Worm (Caenorhabditis elegans) whole organism, L1 larva: ENCODE measurements around the gene moa-2.

ENCODE experiments used
- C04F5.9 ChIP-seq: sonication (generic microtip); optimal IDR thresholded peaks from 2 replicates; lab custom pipeline; 2016; ENCODE audit warnings: missing genetic modification characterization, missing compliant biosample characterization
- F16B12.6 ChIP-seq: fragments of 150-350 bp; optimal IDR thresholded peaks from 2 replicates; lab custom pipeline; 2014; ENCODE audit warnings: missing biosample characterization, missing genetic modification characterization
- Y116A8C.19 ChIP-seq: sonication (generic microtip); optimal IDR thresholded peaks from 2 replicates; lab custom pipeline; 2016; ENCODE audit warnings: missing compliant biosample characterization, missing genetic modification characterization, borderline replicate concordance
- aha-1 ChIP-seq: fragments of 150-350 bp; optimal IDR thresholded peaks from 2 replicates; lab custom pipeline; 2014; ENCODE audit warnings: missing biosample characterization, missing genetic modification characterization
- alr-1 ChIP-seq: fragments of 200-800 bp; sonication (Bioruptor generic); optimal IDR thresholded peaks from 2 replicates; lab custom pipeline; 2018; ENCODE audit warnings: borderline replicate concordance, mild to moderate bottlenecking, missing genetic modification characterization, missing compliant biosample characterization
- ama-1 ChIP-seq: fragments of 150-350 bp; optimal IDR thresholded peaks from 2 replicates; lab custom pipeline; 2014
- ceh-63 ChIP-seq: fragments of 200-800 bp; sonication (Bioruptor generic); optimal IDR thresholded peaks from 2 replicates; lab custom pipeline; 2018; ENCODE audit warnings: mild to moderate bottlenecking, missing genetic modification characterization, missing compliant biosample characterization
- ceh-8 ChIP-seq: fragments of 200-800 bp; sonication (Bioruptor generic); optimal IDR thresholded peaks from 2 replicates; lab custom pipeline; 2018; ENCODE audit warnings: mild to moderate bottlenecking, missing genetic modification characterization, moderate library complexity, missing compliant biosample characterization
- ceh-82 ChIP-seq, 3 experiments: fragments of 150-350 bp in 1 of 3; sonication (generic microtip) in 2 of 3; optimal IDR thresholded peaks; 2 replicates each; lab custom pipeline; 2014 to 2017; ENCODE audit warnings: missing biosample characterization in 3 of 3, missing genetic modification characterization in 3 of 3
- ceh-88 ChIP-seq: fragments of 200-800 bp; sonication (Bioruptor generic); IDR thresholded peaks from 2 replicates; pipeline ENCODE4 v1.3.6; 2022; ENCODE audit warnings: missing genetic modification characterization, missing compliant biosample characterization
- ceh-90 ChIP-seq: sonication (generic microtip); optimal IDR thresholded peaks from 2 replicates; lab custom pipeline; 2016; ENCODE audit warnings: missing genetic modification characterization, missing compliant biosample characterization
- dpl-1 ChIP-seq, 3 experiments: fragments of 150-350 bp in 2 of 3; sonication (generic microtip) in 1 of 3; optimal IDR thresholded peaks; 2 replicates each; lab custom pipeline; 2014 to 2017; ENCODE audit warnings: missing biosample characterization in 3 of 3, missing genetic modification characterization in 3 of 3, missing genetic modification reagents in 3 of 3
- efl-1 ChIP-seq, 4 experiments: fragments of 150-350 bp; optimal IDR thresholded peaks in 3 of 4; peaks in 1 of 4; 1 replicate in 1 of 4; 2 replicates in 3 of 4; lab custom pipeline; 2014; ENCODE audit warnings: missing biosample characterization in 2 of 4, missing genetic modification characterization in 2 of 4, missing genetic modification reagents in 2 of 4
- elt-2 ChIP-seq: sonication (generic microtip); optimal IDR thresholded peaks from 2 replicates; lab custom pipeline; 2016; ENCODE audit warnings: missing genetic modification characterization, mild to moderate bottlenecking, inconsistent platforms, missing compliant biosample characterization, missing genetic modification reagents
- fkh-10 ChIP-seq: sonication (generic microtip); optimal IDR thresholded peaks from 2 replicates; lab custom pipeline; 2017; ENCODE audit warnings: missing biosample characterization, missing genetic modification reagents, missing genetic modification characterization
- fkh-4 ChIP-seq: sonication (generic microtip); optimal IDR thresholded peaks from 2 replicates; lab custom pipeline; 2016; ENCODE audit warnings: missing compliant biosample characterization, missing genetic modification characterization, borderline replicate concordance
- fkh-8 ChIP-seq: sonication (generic microtip); optimal IDR thresholded peaks from 2 replicates; lab custom pipeline; 2016; ENCODE audit warnings: mild to moderate bottlenecking, missing genetic modification characterization, missing compliant biosample characterization
- grh-1 ChIP-seq: fragments of 200-800 bp; sonication (Bioruptor generic); IDR thresholded peaks from 2 replicates; pipeline ENCODE4 v1.3.6; 2022; ENCODE audit warnings: missing genetic modification reagents, missing genetic modification characterization, missing compliant biosample characterization
- hlh-17 ChIP-seq: fragments of 200-800 bp; sonication (Bioruptor generic); optimal IDR thresholded peaks from 2 replicates; lab custom pipeline; 2018; ENCODE audit warnings: missing genetic modification characterization, mild to moderate bottlenecking, missing compliant biosample characterization, moderate library complexity, borderline replicate concordance
- hlh-4 ChIP-seq: sonication (generic microtip); optimal IDR thresholded peaks from 2 replicates; lab custom pipeline; 2016; ENCODE audit warnings: mild to moderate bottlenecking, missing genetic modification characterization, missing compliant biosample characterization
- hpl-2 ChIP-seq: fragments of 150-350 bp; optimal IDR thresholded peaks from 2 replicates; lab custom pipeline; 2014; ENCODE audit warnings: missing biosample characterization, missing genetic modification reagents, missing genetic modification characterization
- irx-1 ChIP-seq: sonication (generic microtip); optimal IDR thresholded peaks from 2 replicates; lab custom pipeline; 2016; ENCODE audit warnings: missing genetic modification characterization, missing compliant biosample characterization
- isw-1 ChIP-seq: fragments of 200-800 bp; sonication (Bioruptor generic); IDR thresholded peaks from 2 replicates; pipeline ENCODE4 v1.3.6; 2022; ENCODE audit warnings: missing genetic modification characterization, missing compliant biosample characterization
- jun-1 ChIP-seq: fragments of 150-350 bp; optimal IDR thresholded peaks from 2 replicates; lab custom pipeline; 2014; ENCODE audit warnings: missing biosample characterization, missing genetic modification reagents, missing genetic modification characterization
- lin-13 ChIP-seq: fragments of 150-350 bp; optimal IDR thresholded peaks from 2 replicates; lab custom pipeline; 2014; ENCODE audit warnings: missing biosample characterization, missing genetic modification reagents, missing genetic modification characterization
- lin-39 ChIP-seq: fragments of 150-350 bp; optimal IDR thresholded peaks from 2 replicates; lab custom pipeline; 2014; ENCODE audit warnings: missing biosample characterization, missing genetic modification reagents, missing genetic modification characterization
- mdl-1 ChIP-seq, 2 experiments: fragments of 150-350 bp; optimal IDR thresholded peaks; 2 replicates each; lab custom pipeline; 2014 to 2017; ENCODE audit warnings: missing biosample characterization in 2 of 2, missing genetic modification characterization in 2 of 2, inconsistent platforms in 1 of 2
- mep-1 ChIP-seq: fragments of 150-350 bp; optimal IDR thresholded peaks from 2 replicates; lab custom pipeline; 2014; ENCODE audit warnings: missing biosample characterization, missing genetic modification characterization
- nhr-11 ChIP-seq: fragments of 150-350 bp; optimal IDR thresholded peaks from 2 replicates; lab custom pipeline; 2014; ENCODE audit warnings: missing biosample characterization, missing genetic modification characterization
- nhr-12 ChIP-seq: sonication (generic microtip); optimal IDR thresholded peaks from 2 replicates; lab custom pipeline; 2017; ENCODE audit warnings: missing biosample characterization, missing genetic modification characterization
- nhr-19 ChIP-seq: fragments of 200-800 bp; sonication (Bioruptor generic); conservative IDR thresholded peaks from 2 replicates; pipeline ENCODE4 v1.3.6; 2022; ENCODE audit warnings: missing genetic modification characterization, missing compliant biosample characterization
- nhr-20 ChIP-seq: sonication (generic microtip); optimal IDR thresholded peaks from 2 replicates; lab custom pipeline; 2016; ENCODE audit warnings: mild to moderate bottlenecking, missing genetic modification characterization, missing compliant biosample characterization
- nhr-237 ChIP-seq: fragments of 150-350 bp; optimal IDR thresholded peaks from 2 replicates; lab custom pipeline; 2014; ENCODE audit warnings: missing biosample characterization, missing genetic modification characterization
- nhr-47 ChIP-seq: sonication (generic microtip); optimal IDR thresholded peaks from 2 replicates; lab custom pipeline; 2016; ENCODE audit warnings: mild to moderate bottlenecking, missing genetic modification characterization, moderate library complexity, missing compliant biosample characterization
- nhr-71 ChIP-seq: sonication (generic microtip); optimal IDR thresholded peaks from 2 replicates; lab custom pipeline; 2016; ENCODE audit warnings: mild to moderate bottlenecking, missing genetic modification characterization, moderate library complexity, missing compliant biosample characterization
- nhr-76 ChIP-seq: sonication (generic microtip); optimal IDR thresholded peaks from 2 replicates; lab custom pipeline; 2017; ENCODE audit warnings: missing biosample characterization, missing genetic modification characterization
- nhr-77 ChIP-seq: fragments of 150-350 bp; optimal IDR thresholded peaks from 2 replicates; lab custom pipeline; 2014; ENCODE audit warnings: missing biosample characterization, missing genetic modification characterization
- nhr-84 ChIP-seq: sonication (generic microtip); optimal IDR thresholded peaks from 2 replicates; lab custom pipeline; 2017; ENCODE audit warnings: missing biosample characterization, missing genetic modification characterization
- nhr-90 ChIP-seq: sonication (generic microtip); optimal IDR thresholded peaks from 2 replicates; lab custom pipeline; 2016; ENCODE audit warnings: mild to moderate bottlenecking, missing genetic modification characterization, missing compliant biosample characterization; ENCODE audit not compliant: poor library complexity
- pag-3 ChIP-seq: sonication (generic microtip); optimal IDR thresholded peaks from 2 replicates; lab custom pipeline; 2017; ENCODE audit warnings: missing genetic modification characterization, mild to moderate bottlenecking, missing compliant biosample characterization, antibody characterized with exemption, borderline replicate concordance; ENCODE audit not compliant: insufficient read depth
- rnt-1 ChIP-seq: sonication (generic microtip); optimal IDR thresholded peaks from 2 replicates; lab custom pipeline; 2016; ENCODE audit warnings: mild to moderate bottlenecking, missing genetic modification characterization, moderate library complexity, missing compliant biosample characterization
- snpc-4 ChIP-seq: fragments of 150-350 bp; optimal IDR thresholded peaks from 2 replicates; lab custom pipeline; 2014; ENCODE audit warnings: missing biosample characterization, missing genetic modification characterization
- sptf-1 ChIP-seq: fragments of 150-350 bp; optimal IDR thresholded peaks from 2 replicates; lab custom pipeline; 2014; ENCODE audit warnings: missing biosample characterization, missing genetic modification characterization
- sup-37 ChIP-seq: fragments of 200-800 bp; sonication (Bioruptor generic); optimal IDR thresholded peaks from 2 replicates; lab custom pipeline; 2018; ENCODE audit warnings: mild to moderate bottlenecking, missing genetic modification characterization, missing compliant biosample characterization
- swsn-7 ChIP-seq: sonication (generic microtip); optimal IDR thresholded peaks from 2 replicates; lab custom pipeline; 2016; ENCODE audit warnings: missing genetic modification characterization, missing compliant biosample characterization
- unc-130 ChIP-seq: fragments of 150-350 bp; optimal IDR thresholded peaks from 2 replicates; lab custom pipeline; 2017; ENCODE audit warnings: missing biosample characterization, missing genetic modification characterization, inconsistent platforms
- unc-30 ChIP-seq: sonication (generic microtip); optimal IDR thresholded peaks from 2 replicates; lab custom pipeline; 2017; ENCODE audit warnings: missing biosample characterization, missing genetic modification characterization
- unc-98 ChIP-seq: fragments of 200-800 bp; sonication (Bioruptor generic); IDR thresholded peaks from 2 replicates; pipeline ENCODE4 v1.3.6; 2022; ENCODE audit warnings: missing genetic modification characterization, missing compliant biosample characterization
- vab-15 ChIP-seq: sonication (generic microtip); optimal IDR thresholded peaks from 2 replicates; lab custom pipeline; 2017; ENCODE audit warnings: missing genotype, mild to moderate bottlenecking, missing genetic modification characterization, missing compliant biosample characterization
- xbp-1 ChIP-seq: sonication (generic microtip); optimal IDR thresholded peaks from 2 replicates; lab custom pipeline; 2016; ENCODE audit warnings: missing genetic modification characterization, missing compliant biosample characterization

Gene moa-2

ce11 chrII:7709301-7709754 lies 10.5 kb upstream of the moa-2 start, which contains the start of gene sre-1:
Gene sre-1, plus strand, starts transcription at chrII:7709704.
- TF ChIP-seq hlh-4: peak; percentile 58
- no peak for TF ChIP-seq efl-1 (optimal IDR thresholded peaks at IDR 0.05; lab: Kevin White, UChicago)
- peak in 1 of 2 experiments; percentile 90 for TF ChIP-seq efl-1 (GFP tag; optimal IDR thresholded peaks at IDR 0.05 in 1 of 2; lab: Kevin White, UChicago)
- peak; percentile 28 for TF ChIP-seq nhr-71 (tag; lab: Kevin White, UChicago)
- no peak for TF ChIP-seq C04F5.9
- TF ChIP-seq alr-1: no peak
- TF ChIP-seq unc-30: no peak
- TF ChIP-seq xbp-1: no peak
- TF ChIP-seq sptf-1: no peak
- TF ChIP-seq hlh-17 (GFP tag; lab: Kevin White, UChicago): no peak

ce11 chrII:7708540-7708939 lies 9.7 kb upstream of the moa-2 start, which contains the start of gene B0495.9:
Gene B0495.9, minus strand, starts transcription at chrII:7708710.
- TF ChIP-seq unc-130 (peak; percentile 17), nhr-237 (tag; lab: Kevin White, UChicago) (no peak), ceh-8 (GFP tag; lab: Kevin White, UChicago) (no peak), jun-1 (tag; lab: Kevin White, UChicago) (no peak), isw-1 (peak; percentile 31; the same call in 1 of the 2 replicates), F16B12.6 (tag; lab: Kevin White, UChicago) (peak; percentile 47), ceh-88 (GFP tag; lab: Robert Waterston, UW) (no peak), vab-15 (tag; lab: Kevin White, UChicago) (no peak), unc-98 (GFP tag; lab: Robert Waterston, UW) (no peak), lin-39 (tag; lab: Kevin White, UChicago) (peak; percentile 31), pag-3 (no peak), mep-1 (tag; lab: Kevin White, UChicago) (no peak), ceh-90 (tag; lab: Kevin White, UChicago) (no peak), nhr-12 (no peak), lin-13 (GFP tag; lab: Kevin White, UChicago) (no peak), ama-1 (no peak), fkh-4 (tag; lab: Kevin White, UChicago) (no peak), Y116A8C.19 (tag; lab: Kevin White, UChicago) (no peak), elt-2 (tag; lab: Kevin White, UChicago) (peak; percentile 29), irx-1 (tag; lab: Kevin White, UChicago) (peak; percentile 34), nhr-20 (peak; percentile 41), sup-37 (GFP tag; lab: Kevin White, UChicago) (no peak), fkh-8 (no peak), unc-30 (no peak), dpl-1 (GFP tag; optimal IDR thresholded peaks at IDR 0.05; lab: Kevin White, UChicago) (peak; percentile 42 to 54 (median 52)), nhr-71 (tag; lab: Kevin White, UChicago) (peak; percentile 61), efl-1 (optimal IDR thresholded peaks at IDR 0.05; lab: Kevin White, UChicago) (peak; percentile 50 to 63), efl-1 (GFP tag; optimal IDR thresholded peaks at IDR 0.05 in 1 of 2; lab: Kevin White, UChicago) (peak; percentile 43 to 95), mdl-1 (tag; optimal IDR thresholded peaks at IDR 0.05; lab: Kevin White, UChicago) (peak in 1 of 2 experiments; percentile 12), nhr-84 (no peak), nhr-11 (tag; lab: Kevin White, UChicago) (no peak), swsn-7 (tag; lab: Kevin White, UChicago) (peak; percentile 50), ceh-63 (GFP tag; lab: Kevin White, UChicago) (no peak), hpl-2 (GFP tag; lab: Kevin White, UChicago) (no peak), ceh-82 (tag; optimal IDR thresholded peaks at IDR 0.05; lab: Kevin White, UChicago) (peak; percentile 16 to 37 (median 21)), hlh-4 (no peak), nhr-19 (GFP tag; lab: Robert Waterston, UW) (peak; percentile 48), nhr-47 (peak; percentile 54), snpc-4 (tag; lab: Kevin White, UChicago) (peak; percentile 23), nhr-76 (tag; lab: Kevin White, UChicago) (peak; percentile 19), aha-1 (tag; lab: Kevin White, UChicago) (no peak), rnt-1 (tag; lab: Kevin White, UChicago) (peak; percentile 81), fkh-10 (GFP tag; lab: Kevin White, UChicago) (no peak), grh-1 (GFP tag; lab: Robert Waterston, UW) (no peak), nhr-77 (no peak), nhr-90 (tag; lab: Kevin White, UChicago) (peak; percentile 47)
